Fruit fly (Drosophila melanogaster): ENCODE data around the gene Elo68beta.
A peak's percentile ranks its signal among the peaks of the same experiment; 100 is the strongest.

The Elo68beta gene

dm6 chr3L:11061200-11061599, 40.3 kb downstream of the Elo68beta start, which contains the start of the genes CG6321 and Blos2 (continued):
- TF ChIP-seq ewg (GFP tag; optimal IDR thresholded peaks at IDR 0.05) (peak; percentile 35), da (GFP tag; optimal IDR thresholded peaks at IDR 0.05) (no peak), CG9876 (GFP tag; optimal IDR thresholded peaks at IDR 0.05) (no peak), chif (GFP tag; optimal IDR thresholded peaks at IDR 0.05) (peak in 1 of 2 experiments; percentile 67), sob (GFP tag; IDR thresholded peaks at IDR 0.05) (peak; percentile 76), Gug (GFP tag; IDR thresholded peaks at IDR 0.05) (0 out of 4 replicates have a peak, but pooled peaks have one; percentile 37), CG12155 (GFP tag; optimal IDR thresholded peaks at IDR 0.05) (peak; percentile 64), CG3065 (GFP tag; optimal IDR thresholded peaks at IDR 0.05) (no peak), NK7.1 (GFP tag; optimal IDR thresholded peaks at IDR 0.05) (peak; percentile 25), croc (GFP tag; conservative IDR thresholded peaks at IDR 0.05) (peak; percentile 48; the same call in 2 of the 3 replicates), sc (optimal IDR thresholded peaks at IDR 0.05) (no peak), sc (GFP tag; optimal IDR thresholded peaks at IDR 0.05) (peak; percentile 22), CG13296 (GFP tag; optimal IDR thresholded peaks at IDR 0.05) (peak; percentile 77), CG7786 (GFP tag; optimal IDR thresholded peaks at IDR 0.05) (peak; percentile 13), HLHmδ (GFP tag; optimal IDR thresholded peaks at IDR 0.05) (no peak), CG6791 (GFP tag; IDR thresholded peaks at IDR 0.05; ENCODE audit: partially characterized antibody) (no peak), ERR (GFP tag; optimal IDR thresholded peaks at IDR 0.05) (no peak), gce (GFP tag; IDR thresholded peaks at IDR 0.05) (0 out of 3 replicates have a peak, but pooled peaks have one; percentile 5), CG11696 (GFP tag; IDR thresholded peaks at IDR 0.05) (0 out of 2 replicates have a peak, but pooled peaks have one; percentile 24), dm (GFP tag; optimal IDR thresholded peaks at IDR 0.05) (no peak), lola (GFP tag; optimal IDR thresholded peaks at IDR 0.05) (peak in 1 of 3 experiments; percentile 72), CG9437 (GFP tag; optimal IDR thresholded peaks at IDR 0.05) (peak; percentile 69), fu2 (GFP tag; optimal IDR thresholded peaks at IDR 0.05) (no peak), slp2 (GFP tag; optimal IDR thresholded peaks at IDR 0.05) (peak; percentile 30), CG6765 (GFP tag; optimal IDR thresholded peaks at IDR 0.05) (peak; percentile 19), Dad (GFP tag; optimal IDR thresholded peaks at IDR 0.05) (peak; percentile 26), maf-S (GFP tag; optimal IDR thresholded peaks at IDR 0.05) (no peak), Six4 (GFP tag; optimal IDR thresholded peaks at IDR 0.05) (peak; percentile 29), CG14441 (GFP tag; IDR thresholded peaks at IDR 0.05) (peak; percentile 75), cwo (GFP tag; optimal IDR thresholded peaks at IDR 0.05) (peak; percentile 65), CG8290 (GFP tag; optimal IDR thresholded peaks at IDR 0.05) (peak; percentile 31), CG8290 (tag; optimal IDR thresholded peaks at IDR 0.05) (peak in 1 of 2 experiments; percentile 61), ssp (GFP tag; IDR thresholded peaks at IDR 0.05) (no peak), CG5245 (GFP tag; optimal IDR thresholded peaks at IDR 0.05) (peak; percentile 39), klu (GFP tag; IDR thresholded peaks at IDR 0.05) (peak; percentile 52), CkIIα-i1 (GFP tag; IDR thresholded peaks at IDR 0.05) (no peak), CG43689 (GFP tag; IDR thresholded peaks at IDR 0.05) (no peak), bab2 (GFP tag; optimal IDR thresholded peaks at IDR 0.05) (peak; percentile 61), kni (GFP tag; optimal IDR thresholded peaks at IDR 0.05) (no peak), p53 (GFP tag; optimal IDR thresholded peaks at IDR 0.05) (no peak), B-H1 (GFP tag; IDR thresholded peaks at IDR 0.05) (peak; percentile 27; the same call in 1 of the 3 replicates), dmrt99B (tag; optimal IDR thresholded peaks at IDR 0.05) (peak; percentile 87), CG2678 (tag; optimal IDR thresholded peaks at IDR 0.05) (peak; percentile 89), Atf6 (GFP tag; IDR thresholded peaks at IDR 0.05) (peak; percentile 66), CG31365 (tag; optimal IDR thresholded peaks at IDR 0.05) (peak; percentile 24), fd102C (GFP tag; optimal IDR thresholded peaks at IDR 0.05) (no peak), CG7987 (GFP tag; optimal IDR thresholded peaks at IDR 0.05) (peak; percentile 4), Hr51 (GFP tag; optimal IDR thresholded peaks at IDR 0.05) (peak; percentile 5 to 88), CG3995 (GFP tag; optimal IDR thresholded peaks at IDR 0.05) (no peak), CG1529 (GFP tag; optimal IDR thresholded peaks at IDR 0.05) (peak; percentile 59), slou (GFP tag; optimal IDR thresholded peaks at IDR 0.05) (peak; percentile 8), Mrtf (GFP tag; IDR thresholded peaks at IDR 0.05) (peak; percentile 62; the same call in 1 of the 3 replicates)
